Fruit fly (Drosophila melanogaster): ENCODE measurements around the gene CG11619.

Gene CG11619

dm6 chr3L:18993578-18994255, 5.6 kb upstream of the CG11619 start (continued):
- TF ChIP-seq CG16815 (GFP tag; optimal IDR thresholded peaks at IDR 0.05) = no peak
- TF ChIP-seq shn (GFP tag; optimal IDR thresholded peaks at IDR 0.05) = no peak
- TF ChIP-seq org-1 (GFP tag; optimal IDR thresholded peaks at IDR 0.05) = no peak
- peak; percentile 98 for TF ChIP-seq CG8359 (GFP tag; optimal IDR thresholded peaks at IDR 0.05; ENCODE audit: borderline replicate concordance)
- TF ChIP-seq cato (GFP tag; optimal IDR thresholded peaks at IDR 0.05; ENCODE audit: borderline replicate concordance) = no peak
- 0 out of 2 replicates have a peak, but pooled peaks have one; percentile 17 for TF ChIP-seq Bgb (GFP tag; IDR thresholded peaks at IDR 0.05; ENCODE audit: partially characterized antibody)
- 0 out of 2 replicates have a peak, but pooled peaks have one; percentile 9 for TF ChIP-seq CG5953 (GFP tag; IDR thresholded peaks at IDR 0.05)
- TF ChIP-seq hb (GFP tag; IDR thresholded peaks at IDR 0.05; ENCODE audit: partially characterized antibody) = no peak
- peak; percentile 2 for TF ChIP-seq sens (GFP tag)
- TF ChIP-seq tll (GFP tag; optimal IDR thresholded peaks at IDR 0.05) = no peak
- no peak for TF ChIP-seq hkb (optimal IDR thresholded peaks at IDR 0.05)
- TF ChIP-seq hkb (GFP tag; IDR thresholded peaks at IDR 0.05) = 0 out of 2 replicates have a peak, but pooled peaks have one; percentile 28
- no peak for TF ChIP-seq CG10565 (GFP tag; optimal IDR thresholded peaks at IDR 0.05)
- no peak for TF ChIP-seq CG13424 (tag; optimal IDR thresholded peaks at IDR 0.05)
- TF ChIP-seq esg (GFP tag; conservative IDR thresholded peaks at IDR 0.05) = no peak
- TF ChIP-seq CG16813 (GFP tag; IDR thresholded peaks at IDR 0.05; ENCODE audit: partially characterized antibody) = 0 out of 3 replicates have a peak, but pooled peaks have one; percentile 24
- TF ChIP-seq z (GFP tag; IDR thresholded peaks at IDR 0.05) = peak; percentile 43; the same call in 1 of the 3 replicates
- no peak for TF ChIP-seq CG5180 (GFP tag; optimal IDR thresholded peaks at IDR 0.05)
- TF ChIP-seq gce (GFP tag; IDR thresholded peaks at IDR 0.05) = 0 out of 3 replicates have a peak, but pooled peaks have one; percentile 22
- no peak for TF ChIP-seq CG11456 (GFP tag; IDR thresholded peaks at IDR 0.05)
- 0 out of 2 replicates have a peak, but pooled peaks have one; percentile 29 for TF ChIP-seq stc (GFP tag; IDR thresholded peaks at IDR 0.05)
- no peak for TF ChIP-seq CG10147 (GFP tag; optimal IDR thresholded peaks at IDR 0.05)
- TF ChIP-seq eve (GFP tag; optimal IDR thresholded peaks at IDR 0.05) = no peak
- TF ChIP-seq Myb (GFP tag; optimal IDR thresholded peaks at IDR 0.05) = no peak
- TF ChIP-seq Poxn (GFP tag; IDR thresholded peaks at IDR 0.05) = no peak
- TF ChIP-seq hth (optimal IDR thresholded peaks at IDR 0.05) = no peak
- TF ChIP-seq CG15514 (GFP tag; optimal IDR thresholded peaks at IDR 0.05) = no peak
- TF ChIP-seq CG12155 (GFP tag; optimal IDR thresholded peaks at IDR 0.05) = no peak
- TF ChIP-seq Awh (GFP tag; IDR thresholded peaks at IDR 0.05) = no peak
- no peak for TF ChIP-seq CG3847 (GFP tag; IDR thresholded peaks at IDR 0.05)
- no peak for TF ChIP-seq CG30020 (tag; optimal IDR thresholded peaks at IDR 0.05)
- TF ChIP-seq cad (GFP tag; optimal IDR thresholded peaks at IDR 0.05) = no peak
- TF ChIP-seq ttk (GFP tag; IDR thresholded peaks at IDR 0.05) = no peak
- TF ChIP-seq knrl (GFP tag; IDR thresholded peaks at IDR 0.05; ENCODE audit: partially characterized antibody) = no peak
- TF ChIP-seq CG10543 (GFP tag; optimal IDR thresholded peaks at IDR 0.05) = no peak
- 0 out of 3 replicates have a peak, but pooled peaks have one; percentile 26 for TF ChIP-seq CG34422 (GFP tag; IDR thresholded peaks at IDR 0.05)
- TF ChIP-seq sc (optimal IDR thresholded peaks at IDR 0.05) = no peak
- TF ChIP-seq sc (GFP tag; optimal IDR thresholded peaks at IDR 0.05) = no peak
- TF ChIP-seq Ets65A (GFP tag) = peak; percentile 58
- no peak for TF ChIP-seq Neu2 (GFP tag; optimal IDR thresholded peaks at IDR 0.05; ENCODE audit: borderline replicate concordance)
- TF ChIP-seq vnd (GFP tag; IDR thresholded peaks at IDR 0.05; ENCODE audit: partially characterized antibody) = 0 out of 3 replicates have a peak, but pooled peaks have one; percentile 24
- TF ChIP-seq CG34224 (GFP tag; IDR thresholded peaks at IDR 0.05; ENCODE audit: partially characterized antibody) = peak; percentile 28; the same call in 1 of the 3 replicates
- TF ChIP-seq chinmo (GFP tag; IDR thresholded peaks at IDR 0.05; ENCODE audit: partially characterized antibody) = 0 out of 4 replicates have a peak, but pooled peaks have one; percentile 8
- no peak for TF ChIP-seq ewg (GFP tag; optimal IDR thresholded peaks at IDR 0.05)
- TF ChIP-seq Xbp1 (GFP tag; optimal IDR thresholded peaks at IDR 0.05) = no peak
- TF ChIP-seq Ssrp (tag; optimal IDR thresholded peaks at IDR 0.05) = no peak
- no peak for TF ChIP-seq HLHmδ (GFP tag; optimal IDR thresholded peaks at IDR 0.05)
- TF ChIP-seq CG7372 (GFP tag; IDR thresholded peaks at IDR 0.05) = no peak
- TF ChIP-seq CG10274 (GFP tag; optimal IDR thresholded peaks at IDR 0.05) = peak; percentile 44
